Fruit fly (Drosophila melanogaster) whole organism, adult: ENCODE measurements around the gene CG34437.

Source experiments
- CG11617 ChIP-seq: fragments of 200-800 bp; sonication (Bioruptor generic); optimal IDR thresholded peaks from 2 replicates; lab custom pipeline; 2017; ENCODE audit warnings: mild to moderate bottlenecking, missing biosample characterization, missing genetic modification reagents, missing genetic modification characterization
- CG12768 ChIP-seq: fragments of 200-800 bp; sonication (Bioruptor generic); optimal IDR thresholded peaks from 2 replicates; lab custom pipeline; 2017; ENCODE audit warnings: missing biosample characterization, missing genetic modification characterization, mild to moderate bottlenecking, moderate library complexity, missing genetic modification reagents
- CG14711 ChIP-seq: fragments of 200-800 bp; sonication (Bioruptor generic); optimal IDR thresholded peaks from 2 replicates; lab custom pipeline; 2018; ENCODE audit warnings: missing biosample characterization, mild to moderate bottlenecking, missing genetic modification characterization, moderate library complexity
- CG5204 ChIP-seq: fragments of 200-800 bp; sonication (Bioruptor generic); optimal IDR thresholded peaks from 2 replicates; lab custom pipeline; 2016; ENCODE audit warnings: missing biosample characterization, missing genetic modification characterization
- CG7045 ChIP-seq: fragments of 200-800 bp; sonication (Bioruptor generic); optimal IDR thresholded peaks from 2 replicates; lab custom pipeline; 2017; ENCODE audit warnings: missing biosample characterization, mild to moderate bottlenecking, missing genetic modification characterization
- CG7101 ChIP-seq: fragments of 200-800 bp; sonication (Bioruptor generic); optimal IDR thresholded peaks from 2 replicates; lab custom pipeline; 2018; ENCODE audit warnings: missing biosample characterization, mild to moderate bottlenecking, missing genetic modification characterization, moderate library complexity
- Hr96 ChIP-seq: fragments of 200-800 bp; sonication (Bioruptor generic); optimal IDR thresholded peaks from 2 replicates; lab custom pipeline; 2016; ENCODE audit warnings: missing biosample characterization, missing genetic modification characterization
- bab1 ChIP-seq: fragments of 200-800 bp; sonication (Bioruptor generic); optimal IDR thresholded peaks from 3 replicates; lab custom pipeline; 2019; ENCODE audit warnings: missing biosample characterization, mild to moderate bottlenecking, missing genetic modification characterization, moderate library complexity
- cnc ChIP-seq, 2 experiments: fragments of >200 bp; optimal IDR thresholded peaks; 2 replicates each; lab custom pipeline; 2017
- kay ChIP-seq: fragments of 200-800 bp; sonication (Bioruptor generic); peaks from one replicate; lab custom pipeline; 2016; ENCODE audit warnings: missing biosample characterization, missing genetic modification characterization, borderline replicate concordance
- ovo ChIP-seq: fragments of 200-800 bp; sonication (Bioruptor generic); optimal IDR thresholded peaks from 2 replicates; lab custom pipeline; 2016; ENCODE audit warnings: missing biosample characterization, missing genetic modification characterization
- pad ChIP-seq: fragments of 200-800 bp; sonication (Bioruptor generic); optimal IDR thresholded peaks from 3 replicates; lab custom pipeline; 2017; ENCODE audit warnings: missing biosample characterization, missing genetic modification characterization, mild to moderate bottlenecking, moderate library complexity, missing genetic modification reagents
- tj ChIP-seq: fragments of 200-800 bp; sonication (Bioruptor generic); optimal IDR thresholded peaks from 3 replicates; lab custom pipeline; 2017; ENCODE audit warnings: missing biosample characterization, mild to moderate bottlenecking, missing genetic modification characterization, moderate library complexity
- toe ChIP-seq: fragments of 200-800 bp; sonication (Bioruptor generic); optimal IDR thresholded peaks from 2 replicates; lab custom pipeline; 2016; ENCODE audit warnings: missing biosample characterization, missing genetic modification characterization

- TF ChIP-seq CG12768 (GFP tag; lab: Kevin White, UChicago) = no peak
- TF ChIP-seq pad (GFP tag; lab: Kevin White, UChicago) = no peak
- TF ChIP-seq bab1 (GFP tag; lab: Kevin White, UChicago) = no peak
- no peak for TF ChIP-seq kay (GFP tag; lab: Kevin White, UChicago)
- TF ChIP-seq CG5204 (GFP tag; lab: Kevin White, UChicago) = no peak
- no peak for TF ChIP-seq tj
- TF ChIP-seq cnc (optimal IDR thresholded peaks at IDR 0.05; lab: Kevin White, UChicago) = no peak
- no peak for TF ChIP-seq CG11617 (GFP tag; lab: Kevin White, UChicago)
- no peak for TF ChIP-seq toe (GFP tag; lab: Kevin White, UChicago)
- no peak for TF ChIP-seq Hr96 (GFP tag; lab: Kevin White, UChicago)
- TF ChIP-seq ovo = no peak
- no peak for TF ChIP-seq CG14711 (tag; lab: Kevin White, UChicago)
- no peak for TF ChIP-seq CG7045 (GFP tag; lab: Kevin White, UChicago)
- no peak for TF ChIP-seq CG7101
Measured at dm6 chr3R:28317151-28317844, 33.8 kb downstream of the CG34437 start.
